Fruit fly (Drosophila melanogaster) whole organism, wandering third instar larva: ENCODE results near the gene kin17.
A peak's percentile ranks its signal among the peaks of the same experiment; 100 is the strongest.

Source experiments
- Abd-B ChIP-seq: fragments of >200 bp; optimal IDR thresholded peaks from 2 replicates; lab custom pipeline; 2017; ENCODE audit warnings: missing biosample characterization, missing genetic modification characterization
- CG32264 ChIP-seq: fragments of 200-800 bp; sonication (Bioruptor generic); optimal IDR thresholded peaks from 2 replicates; lab custom pipeline; 2016; ENCODE audit warnings: missing biosample characterization, missing genetic modification characterization
- CG9705 ChIP-seq: fragments of 200-800 bp; sonication (Bioruptor generic); optimal IDR thresholded peaks from 2 replicates; lab custom pipeline; 2018; ENCODE audit warnings: missing biosample characterization, mild to moderate bottlenecking, missing genetic modification characterization
- CrebA ChIP-seq: fragments of 200-800 bp; sonication (Bioruptor generic); optimal IDR thresholded peaks from 2 replicates; lab custom pipeline; 2016; ENCODE audit warnings: missing biosample characterization, mild to moderate bottlenecking, missing genetic modification characterization, borderline replicate concordance
- Dif ChIP-seq: fragments of 200-275, 200-300 bp; sonication (Bioruptor generic); optimal IDR thresholded peaks from 2 replicates; lab custom pipeline; 2018; ENCODE audit warnings: missing biosample characterization, missing genetic modification characterization; ENCODE audit not compliant: partially characterized antibody
- HLH106 ChIP-seq: fragments of 200-800 bp; optimal IDR thresholded peaks from 3 replicates; lab custom pipeline; 2019; ENCODE audit warnings: missing biosample characterization, mild to moderate bottlenecking, missing genetic modification characterization, moderate library complexity
- Hr83 ChIP-seq: fragments of 200-300 bp; sonication (Bioruptor generic); optimal IDR thresholded peaks from 2 replicates; lab custom pipeline; 2016; ENCODE audit warnings: missing biosample characterization, mild to moderate bottlenecking, missing genetic modification characterization, moderate library complexity; ENCODE audit not compliant: poor library complexity, severe bottlenecking
- Jra ChIP-seq: sonication (Bioruptor generic); optimal IDR thresholded peaks from 2 replicates; lab custom pipeline; 2016; ENCODE audit warnings: missing biosample characterization, missing genetic modification characterization
- N ChIP-seq: fragments of >200 bp; optimal IDR thresholded peaks from 2 replicates; lab custom pipeline; 2018; ENCODE audit warnings: missing biosample characterization, missing external identifiers, missing genetic modification characterization
- OdsH ChIP-seq: fragments of 200-800 bp; sonication (Bioruptor generic); optimal IDR thresholded peaks from 2 replicates; lab custom pipeline; 2016; ENCODE audit warnings: missing biosample characterization, mild to moderate bottlenecking, missing genetic modification characterization
- Rel ChIP-seq, 2 experiments: fragments of 200-800 bp; sonication (Bioruptor generic) in 1 of 2; optimal IDR thresholded peaks; 2 replicates in 1 of 2; 3 replicates in 1 of 2; lab custom pipeline; 2016 to 2019; ENCODE audit warnings: mild to moderate bottlenecking in 2 of 2, missing biosample characterization in 2 of 2, missing genetic modification characterization in 2 of 2, moderate library complexity in 1 of 2
- Sp1 ChIP-seq: fragments of 200-800 bp; sonication (Bioruptor generic); optimal IDR thresholded peaks from 3 replicates; lab custom pipeline; 2019; ENCODE audit warnings: missing biosample characterization, mild to moderate bottlenecking, missing genetic modification characterization, moderate library complexity
- Vsx2 ChIP-seq: fragments of 200-300, 225-300 bp; sonication (Bioruptor generic); optimal IDR thresholded peaks from 2 replicates; lab custom pipeline; 2018; ENCODE audit warnings: missing biosample characterization, missing genetic modification characterization; ENCODE audit not compliant: partially characterized antibody
- br ChIP-seq: fragments of 200-800 bp; sonication (Bioruptor generic); optimal IDR thresholded peaks from 2 replicates; lab custom pipeline; 2016; ENCODE audit warnings: missing biosample characterization, missing genetic modification characterization
- brk ChIP-seq: fragments of 200-800 bp; sonication (Bioruptor generic); optimal IDR thresholded peaks from 2 replicates; lab custom pipeline; 2016; ENCODE audit warnings: missing biosample characterization, mild to moderate bottlenecking, missing genetic modification characterization
- ey ChIP-seq: fragments of 200-800 bp; sonication (Bioruptor generic); optimal IDR thresholded peaks from 2 replicates; lab custom pipeline; 2016; ENCODE audit warnings: missing biosample characterization, missing genetic modification characterization
- foxo ChIP-seq, 2 experiments: fragments of 200-800 bp; sonication (Bioruptor generic); optimal IDR thresholded peaks; 2 replicates in 1 of 2; 3 replicates in 1 of 2; lab custom pipeline; 2016 to 2017; ENCODE audit warnings: missing biosample characterization in 2 of 2, missing genetic modification characterization in 2 of 2
- fru ChIP-seq: fragments of 200-800 bp; sonication (Bioruptor generic); optimal IDR thresholded peaks from 3 replicates; lab custom pipeline; 2016; ENCODE audit warnings: missing biosample characterization, mild to moderate bottlenecking, missing genetic modification characterization
- h ChIP-seq: fragments of 200-800 bp; sonication (Bioruptor generic); optimal IDR thresholded peaks from 3 replicates; lab custom pipeline; 2016; ENCODE audit warnings: missing biosample characterization, mild to moderate bottlenecking, missing genetic modification characterization
- jim ChIP-seq: fragments of 175-275, 200-325 bp; sonication (Bioruptor generic); optimal IDR thresholded peaks from 2 replicates; lab custom pipeline; 2016; ENCODE audit warnings: missing biosample characterization, mild to moderate bottlenecking, missing genetic modification characterization
- lola ChIP-seq: fragments of >200 bp; optimal IDR thresholded peaks from 2 replicates; lab custom pipeline; 2017; ENCODE audit warnings: missing biosample characterization, missing genetic modification characterization
- rgr ChIP-seq: fragments of 200-800 bp; sonication (Bioruptor generic); optimal IDR thresholded peaks from 3 replicates; lab custom pipeline; 2016; ENCODE audit warnings: missing biosample characterization, mild to moderate bottlenecking, missing genetic modification characterization
- usp ChIP-seq: fragments of >200 bp; optimal IDR thresholded peaks from 2 replicates; lab custom pipeline; 2017; ENCODE audit warnings: missing biosample characterization, missing genetic modification characterization
- woc ChIP-seq: sonication (Bioruptor generic); optimal IDR thresholded peaks from 2 replicates; lab custom pipeline; 2016; ENCODE audit warnings: missing biosample characterization, mild to moderate bottlenecking, missing genetic modification characterization

kin17 gene

dm6 chr3L:20385408-20385807 is 28.8 kb downstream of the kin17 start:
- peak; percentile 16 for TF ChIP-seq rgr (GFP tag; lab: Kevin White, UChicago)
- TF ChIP-seq Hr83 (GFP tag; lab: Kevin White, UChicago): peak; percentile 26
- no peak for TF ChIP-seq Rel (GFP tag; optimal IDR thresholded peaks at IDR 0.05; lab: Kevin White, UChicago)
- no peak for TF ChIP-seq Rel (tag; optimal IDR thresholded peaks at IDR 0.05; lab: Kevin White, UChicago)

DNA sequence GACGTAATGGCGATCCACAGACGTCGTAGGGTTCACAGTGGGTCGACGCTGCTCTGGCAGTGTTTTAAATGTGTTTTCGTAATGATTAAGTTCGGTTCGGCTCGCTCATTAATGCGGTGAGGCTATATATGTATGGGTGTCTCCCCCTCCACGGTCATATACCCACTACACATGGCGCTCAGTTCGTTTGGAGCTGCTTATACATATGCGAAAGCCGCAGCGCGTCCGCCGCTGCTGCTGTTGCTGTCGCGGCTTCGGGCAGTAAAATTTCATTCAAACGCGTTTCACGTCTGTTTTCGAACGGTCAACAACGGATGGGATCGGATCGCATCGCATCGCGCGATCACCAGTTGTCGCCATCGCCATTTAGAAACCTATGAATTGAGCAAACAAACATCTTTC is 29.4 kb downstream of the kin17 start:
- TF ChIP-seq Vsx2 (no peak), jim (GFP tag; lab: Kevin White, UChicago) (no peak), br (GFP tag; lab: Kevin White, UChicago) (no peak), Jra (no peak), HLH106 (no peak), Sp1 (GFP tag; lab: Kevin White, UChicago) (peak; percentile 6), OdsH (GFP tag; lab: Kevin White, UChicago) (no peak), N (GFP tag; lab: Kevin White, UChicago) (no peak), Rel (GFP tag; optimal IDR thresholded peaks at IDR 0.05; lab: Kevin White, UChicago) (no peak), Rel (tag; optimal IDR thresholded peaks at IDR 0.05; lab: Kevin White, UChicago) (peak; percentile 76), usp (GFP tag; lab: Kevin White, UChicago) (no peak)

DNA sequence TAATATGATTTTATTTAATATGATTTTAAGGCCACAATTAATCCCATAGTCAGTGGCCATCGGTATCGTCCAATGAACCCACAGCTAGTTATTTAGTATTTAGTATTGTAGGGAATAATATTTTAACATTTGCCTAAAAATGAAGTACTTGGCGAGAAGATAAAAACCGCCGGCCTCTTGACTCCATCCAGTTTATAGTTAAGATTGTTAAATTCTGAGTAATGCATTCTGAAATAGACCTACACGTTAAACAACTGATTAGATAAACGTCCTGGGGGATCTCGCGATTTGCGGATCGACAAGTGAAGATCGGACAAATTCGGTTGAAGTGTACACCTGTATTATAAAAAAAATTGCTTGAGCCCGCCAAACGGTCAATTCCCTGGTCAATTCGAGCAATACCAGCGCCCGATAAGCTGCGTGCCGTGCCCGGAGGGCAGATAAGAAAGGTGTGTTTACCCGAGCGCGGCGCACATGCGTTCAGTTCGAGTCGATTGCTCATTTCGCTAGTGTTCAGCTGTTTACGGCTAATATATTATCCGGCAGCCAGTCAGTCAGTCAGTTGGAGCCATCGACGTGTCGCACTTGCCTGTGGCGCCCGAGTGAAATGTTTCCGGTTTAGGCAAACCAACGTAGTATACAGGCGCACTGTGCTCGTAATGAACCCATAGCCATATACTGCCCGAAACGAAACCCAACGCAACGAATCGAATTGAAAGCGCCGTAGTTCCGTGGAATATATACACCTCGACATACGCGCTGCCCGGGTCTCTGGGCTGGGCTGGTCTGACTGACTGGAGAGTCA is 30.6 kb downstream of the kin17 start:
- TF ChIP-seq h (peak; percentile 59), Hr83 (GFP tag; lab: Kevin White, UChicago) (peak; percentile 37), lola (GFP tag; lab: Kevin White, UChicago) (no peak), Jra (peak; percentile 0), Sp1 (GFP tag; lab: Kevin White, UChicago) (peak; percentile 5), Rel (GFP tag; optimal IDR thresholded peaks at IDR 0.05; lab: Kevin White, UChicago) (no peak), Rel (tag; optimal IDR thresholded peaks at IDR 0.05; lab: Kevin White, UChicago) (peak; percentile 79)

- TF ChIP-seq CrebA (GFP tag; lab: Kevin White, UChicago) (no peak), h (no peak)
These were observed 31.2 kb downstream of the kin17 start for dm6 chr3L:20387843-20388163.

dm6 chr3L:20388983-20389382 is 32.4 kb downstream of the kin17 start:
- TF ChIP-seq brk (GFP tag; lab: Kevin White, UChicago) (peak; percentile 20), CG32264 (GFP tag; lab: Kevin White, UChicago) (no peak), Hr83 (GFP tag; lab: Kevin White, UChicago) (no peak), CG9705 (GFP tag; lab: Kevin White, UChicago) (no peak), rgr (GFP tag; lab: Kevin White, UChicago) (peak; percentile 51), foxo (GFP tag; optimal IDR thresholded peaks at IDR 0.05; lab: Kevin White, UChicago) (peak in 1 of 2 experiments; percentile 44), ey (peak; percentile 57), fru (GFP tag; lab: Kevin White, UChicago) (peak; percentile 24), OdsH (GFP tag; lab: Kevin White, UChicago) (peak; percentile 40), h (peak; percentile 73), Dif (GFP tag; lab: Kevin White, UChicago) (no peak), Rel (GFP tag; optimal IDR thresholded peaks at IDR 0.05; lab: Kevin White, UChicago) (no peak), Rel (tag; optimal IDR thresholded peaks at IDR 0.05; lab: Kevin White, UChicago) (no peak), Abd-B (no peak)

DNA sequence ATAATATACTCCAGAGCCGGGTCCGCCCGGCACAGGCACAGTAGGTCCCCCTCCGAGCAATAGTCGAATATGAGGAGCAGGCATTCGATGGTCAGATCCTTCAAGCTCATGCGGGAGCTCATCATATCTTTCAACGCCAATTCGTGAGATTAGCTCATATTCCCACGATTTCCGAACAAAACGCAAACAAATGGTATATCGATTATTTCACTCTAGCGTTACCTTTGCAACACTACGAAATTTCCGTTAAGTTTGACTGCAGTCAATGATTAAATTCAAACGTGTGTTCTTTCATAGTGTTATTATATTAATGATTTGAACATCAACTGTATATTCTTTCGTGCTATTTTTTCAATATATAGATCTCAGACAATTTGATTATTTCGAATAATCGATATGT is 36.8 kb downstream of the kin17 start, which contains the start of gene CG33969:
Gene CG33969 (minus strand): TSS at position 197 of the 400 bp plus-strand sequence.
- TF ChIP-seq Jra (peak; percentile 11), h (peak; percentile 8), Rel (GFP tag; optimal IDR thresholded peaks at IDR 0.05; lab: Kevin White, UChicago) (no peak), Rel (tag; optimal IDR thresholded peaks at IDR 0.05; lab: Kevin White, UChicago) (peak; percentile 49), woc (no peak)
